Worm (Caenorhabditis elegans): ENCODE data around the gene pmt-2.

ce11 chrV:4667062-4667461 is 38.7 kb downstream of the pmt-2 start:
- no peak for TF ChIP-seq ama-1 (optimal IDR thresholded peaks at IDR 0.05)
- no peak for TF ChIP-seq hmg-4 (GFP tag; optimal IDR thresholded peaks at IDR 0.05)
